Worm (Caenorhabditis elegans) whole organism, young adult: Measurements from ENCODE around the gene T20B12.3.

ENCODE experiments used
- Y67H2A.10 ChIP-seq: fragments of 200-800 bp; sonication (Bioruptor generic); conservative IDR thresholded peaks from 2 replicates; pipeline ENCODE4 v1.3.6; 2022; ENCODE audit warnings: missing genetic modification reagents, missing genetic modification characterization, missing compliant biosample characterization
- aptf-2 ChIP-seq: fragments of 200-800 bp; sonication (Bioruptor generic); conservative IDR thresholded peaks from 2 replicates; pipeline ENCODE4 v1.3.6; 2022; ENCODE audit warnings: missing genetic modification reagents, missing genetic modification characterization, missing compliant biosample characterization
- ceh-79 ChIP-seq: sonication (generic microtip); optimal IDR thresholded peaks from 2 replicates; lab custom pipeline; 2017; ENCODE audit warnings: mild to moderate bottlenecking, missing genetic modification characterization, missing compliant biosample characterization
- egl-44 ChIP-seq: fragments of 200-800 bp; sonication (Bioruptor generic); IDR thresholded peaks from 2 replicates; pipeline ENCODE4 v1.3.6; 2022; ENCODE audit warnings: missing genetic modification reagents, missing genetic modification characterization, missing compliant biosample characterization
- hmg-1.2 ChIP-seq: fragments of 200-800 bp; sonication (Bioruptor generic); IDR thresholded peaks from 2 replicates; pipeline ENCODE4 v1.3.6; 2022; ENCODE audit warnings: missing genetic modification reagents, missing genetic modification characterization, missing compliant biosample characterization
- lsl-1 ChIP-seq: fragments of 200-800 bp; sonication (Bioruptor generic); optimal IDR thresholded peaks from 2 replicates; lab custom pipeline; 2018; ENCODE audit warnings: mild to moderate bottlenecking, missing genetic modification characterization, moderate library complexity, missing compliant biosample characterization
- nfyb-1 ChIP-seq: fragments of 200-800 bp; sonication (Bioruptor generic); IDR thresholded peaks from 2 replicates; pipeline ENCODE4 v1.3.6; 2022; ENCODE audit warnings: missing genetic modification reagents, missing genetic modification characterization, missing compliant biosample characterization
- nhr-80 ChIP-seq: sonication (generic microtip); optimal IDR thresholded peaks from 2 replicates; lab custom pipeline; 2016; ENCODE audit warnings: missing genetic modification characterization, missing compliant biosample characterization
- nhr-90 ChIP-seq: sonication (generic microtip); optimal IDR thresholded peaks from 2 replicates; lab custom pipeline; 2016; ENCODE audit warnings: missing genotype, mild to moderate bottlenecking, missing genetic modification characterization, missing compliant biosample characterization
- pbrm-1 ChIP-seq: fragments of 200-800 bp; sonication (Bioruptor generic); IDR thresholded peaks from 2 replicates; pipeline ENCODE4 v1.3.6; 2022; ENCODE audit warnings: missing genetic modification reagents, missing genetic modification characterization, missing compliant biosample characterization
- sptf-2 ChIP-seq: fragments of 200-800 bp; sonication (Bioruptor generic); optimal IDR thresholded peaks from 2 replicates; lab custom pipeline; 2018; ENCODE audit warnings: mild to moderate bottlenecking, missing genetic modification characterization, missing compliant biosample characterization
- tbx-9 ChIP-seq: sonication (generic microtip); optimal IDR thresholded peaks from 2 replicates; lab custom pipeline; 2016; ENCODE audit warnings: borderline replicate concordance, missing genetic modification characterization, inconsistent platforms, missing compliant biosample characterization
- unc-130 ChIP-seq: sonication (generic microtip); optimal IDR thresholded peaks from 2 replicates; lab custom pipeline; 2016; ENCODE audit warnings: missing genetic modification reagents, missing genetic modification characterization, missing compliant biosample characterization
- ztf-3 ChIP-seq: fragments of 200-800 bp; sonication (Bioruptor generic); optimal IDR thresholded peaks from 2 replicates; lab custom pipeline; 2018; ENCODE audit warnings: mild to moderate bottlenecking, missing genetic modification characterization, missing compliant biosample characterization

Gene T20B12.3

ce11 chrIII:7387359-7387758 lies 5.4 kb downstream of the T20B12.3 start (continued):
- peak; percentile 77 for TF ChIP-seq nhr-80
- TF ChIP-seq tbx-9 (tag; lab: Kevin White, UChicago), result no peak
- TF ChIP-seq aptf-2 (GFP tag; lab: Robert Waterston, UW), result no peak
- no peak for TF ChIP-seq ceh-79 (tag; lab: Kevin White, UChicago)
- TF ChIP-seq pbrm-1 (GFP tag; lab: Robert Waterston, UW), result no peak

- TF ChIP-seq sptf-2 (GFP tag; lab: Kevin White, UChicago) (no peak), nhr-90 (tag; lab: Kevin White, UChicago) (no peak), Y67H2A.10 (GFP tag; lab: Robert Waterston, UW) (no peak), ztf-3 (GFP tag; lab: Kevin White, UChicago) (no peak), lsl-1 (GFP tag; lab: Kevin White, UChicago) (no peak), unc-130 (GFP tag; lab: Kevin White, UChicago) (no peak), pbrm-1 (GFP tag; lab: Robert Waterston, UW) (no peak)
- TF ChIP-seq, all 124 proteins: peak for 0
Measured at ce11 chrIII:7395354-7395753, 13.4 kb downstream of the T20B12.3 start, which contains the start of gene lgc-50. Gene lgc-50 (minus strand): TSS chrIII:7395454.

- TF ChIP-seq nfyb-1 (GFP tag; lab: Robert Waterston, UW), result no peak
- peak; percentile 29; the same call in 1 of the 2 replicates for TF ChIP-seq hmg-1.2 (GFP tag; lab: Robert Waterston, UW)
Measured at ce11 chrIII:7397196-7397595, 15.3 kb downstream of the T20B12.3 start.

ce11 chrIII:7399004-7399403 lies 17.1 kb downstream of the T20B12.3 start:
- no peak for TF ChIP-seq egl-44 (GFP tag; lab: Robert Waterston, UW)
